Worm (Caenorhabditis elegans): ENCODE measurements around the gene nipi-4.

nipi-4 gene

ce11 chrV:7854603-7855002 is 16.0 kb downstream of the nipi-4 start, which contains the start of the genes C37C3.9 and C37C3.18 (continued):
- TF ChIP-seq daf-16 (GFP tag; optimal IDR thresholded peaks at IDR 0.05): no peak
- TF ChIP-seq daf-16 (tag; optimal IDR thresholded peaks at IDR 0.05): peak; percentile 77
- TF ChIP-seq lsy-2 (tag; optimal IDR thresholded peaks at IDR 0.05): peak; percentile 57 to 74
- peak; percentile 31 for TF ChIP-seq dpl-1 (GFP tag; optimal IDR thresholded peaks at IDR 0.05)
- TF ChIP-seq zip-2 (tag; optimal IDR thresholded peaks at IDR 0.05): no peak
- TF ChIP-seq dmd-9 (GFP tag; IDR thresholded peaks at IDR 0.05): 0 out of 2 replicates have a peak, but pooled peaks have one; percentile 30
- TF ChIP-seq F37D6.2 (tag; optimal IDR thresholded peaks at IDR 0.05): peak; percentile 12
- no peak for TF ChIP-seq Y48G9A.11 (GFP tag; IDR thresholded peaks at IDR 0.05)
- TF ChIP-seq spr-1 (tag; optimal IDR thresholded peaks at IDR 0.05): peak; percentile 2
- peak; percentile 60 for TF ChIP-seq nhr-102 (tag; optimal IDR thresholded peaks at IDR 0.05)
- peak in 1 of 2 experiments; percentile 64 for TF ChIP-seq hif-1 (tag; optimal IDR thresholded peaks at IDR 0.05)
- TF ChIP-seq ceh-32 (tag; optimal IDR thresholded peaks at IDR 0.05; ENCODE audit: poor library complexity): no peak
- peak; percentile 35; the same call in 1 of the 2 replicates for TF ChIP-seq nhr-42 (GFP tag; IDR thresholded peaks at IDR 0.05)
- no peak for TF ChIP-seq Y105C5A.15 (GFP tag; IDR thresholded peaks at IDR 0.05)
- TF ChIP-seq nhr-237 (tag; optimal IDR thresholded peaks at IDR 0.05): no peak
- TF ChIP-seq ZK337.2 (GFP tag; IDR thresholded peaks at IDR 0.05): no peak
- peak; percentile 77 for TF ChIP-seq nhr-11 (tag; optimal IDR thresholded peaks at IDR 0.05)
- TF ChIP-seq nhr-41 (GFP tag; IDR thresholded peaks at IDR 0.05): no peak
- TF ChIP-seq tra-1 (GFP tag; IDR thresholded peaks at IDR 0.05): no peak; the same call in 1 of the 2 replicates
- no peak for TF ChIP-seq zfp-3 (GFP tag; conservative IDR thresholded peaks at IDR 0.05)
- peak; percentile 55 for TF ChIP-seq ceh-20 (GFP tag; IDR thresholded peaks at IDR 0.05)
- TF ChIP-seq lin-38 (GFP tag; IDR thresholded peaks at IDR 0.05): peak; percentile 58
- TF ChIP-seq unc-39 (tag; optimal IDR thresholded peaks at IDR 0.05): no peak
- no peak; the same call in 1 of the 2 replicates for TF ChIP-seq ctbp-1 (GFP tag; IDR thresholded peaks at IDR 0.05)
- peak; percentile 72 for TF ChIP-seq snpc-4 (tag; optimal IDR thresholded peaks at IDR 0.05)
- peak; percentile 90 for TF ChIP-seq hmg-1.1 (GFP tag; IDR thresholded peaks at IDR 0.05)
- TF ChIP-seq T20F7.1 (GFP tag; optimal IDR thresholded peaks at IDR 0.05): peak; percentile 53
- TF ChIP-seq aha-1 (tag): peak; percentile 97
- peak; percentile 56 for TF ChIP-seq nhr-48 (tag; optimal IDR thresholded peaks at IDR 0.05)
- TF ChIP-seq daf-8 (GFP tag; IDR thresholded peaks at IDR 0.05): no peak
- 0 out of 2 replicates have a peak, but pooled peaks have one; percentile 22 for TF ChIP-seq arid-1 (GFP tag; conservative IDR thresholded peaks at IDR 0.05)
- peak; percentile 88 for TF ChIP-seq dve-1 (tag; optimal IDR thresholded peaks at IDR 0.05; ENCODE audit: insufficient read depth)
- peak; percentile 72 for TF ChIP-seq mes-2 (tag; optimal IDR thresholded peaks at IDR 0.05; ENCODE audit: poor library complexity, severe bottlenecking)
- peak; percentile 77 for TF ChIP-seq jun-1 (tag; optimal IDR thresholded peaks at IDR 0.05)
- TF ChIP-seq nhr-25 (tag; optimal IDR thresholded peaks at IDR 0.05; ENCODE audit: borderline replicate concordance, insufficient read depth): peak; percentile 37
- TF ChIP-seq egl-43 (GFP tag; IDR thresholded peaks at IDR 0.05): peak; percentile 76; the same call in 1 of the 2 replicates
- no peak for TF ChIP-seq nhr-111 (GFP tag; optimal IDR thresholded peaks at IDR 0.05)
- no peak for TF ChIP-seq spr-3 (GFP tag; optimal IDR thresholded peaks at IDR 0.05)
- TF ChIP-seq ceh-62 (tag; optimal IDR thresholded peaks at IDR 0.05): no peak
- peak; percentile 76 for TF ChIP-seq hlh-30 (tag; optimal IDR thresholded peaks at IDR 0.05; ENCODE audit: insufficient read depth)
- TF ChIP-seq fkh-10 (GFP tag; optimal IDR thresholded peaks at IDR 0.05): peak; percentile 23
- peak; percentile 78 for TF ChIP-seq mep-1 (tag; optimal IDR thresholded peaks at IDR 0.05)
- TF ChIP-seq R02D3.7 (tag; optimal IDR thresholded peaks at IDR 0.05): no peak
- TF ChIP-seq rbr-2 (tag; optimal IDR thresholded peaks at IDR 0.05): peak; percentile 70
- TF ChIP-seq nhr-6 (tag; optimal IDR thresholded peaks at IDR 0.05): peak; percentile 60
- TF ChIP-seq nhr-76 (tag; optimal IDR thresholded peaks at IDR 0.05): no peak
- peak; percentile 83 for TF ChIP-seq nhr-28 (tag; optimal IDR thresholded peaks at IDR 0.05)
- TF ChIP-seq dmd-6 (GFP tag; IDR thresholded peaks at IDR 0.05): peak; percentile 84
- peak; percentile 68 for TF ChIP-seq T26A8.4 (GFP tag; IDR thresholded peaks at IDR 0.05)
